Worm (Caenorhabditis elegans) whole organism, midembryonic: ENCODE data around the gene heh-1.

ENCODE experiments used
- flt-1 ChIP-seq: fragments of 200-800 bp; sonication (Bioruptor generic); IDR thresholded peaks from 2 replicates; pipeline ENCODE4 v1.3.6; 2022; ENCODE audit warnings: missing genetic modification characterization, missing compliant biosample characterization
- klf-2 ChIP-seq: fragments of 200-800 bp; sonication (Bioruptor generic); conservative IDR thresholded peaks from 2 replicates; pipeline ENCODE4 v1.3.6; 2022; ENCODE audit warnings: missing genetic modification reagents, missing genetic modification characterization, missing compliant biosample characterization

DNA sequence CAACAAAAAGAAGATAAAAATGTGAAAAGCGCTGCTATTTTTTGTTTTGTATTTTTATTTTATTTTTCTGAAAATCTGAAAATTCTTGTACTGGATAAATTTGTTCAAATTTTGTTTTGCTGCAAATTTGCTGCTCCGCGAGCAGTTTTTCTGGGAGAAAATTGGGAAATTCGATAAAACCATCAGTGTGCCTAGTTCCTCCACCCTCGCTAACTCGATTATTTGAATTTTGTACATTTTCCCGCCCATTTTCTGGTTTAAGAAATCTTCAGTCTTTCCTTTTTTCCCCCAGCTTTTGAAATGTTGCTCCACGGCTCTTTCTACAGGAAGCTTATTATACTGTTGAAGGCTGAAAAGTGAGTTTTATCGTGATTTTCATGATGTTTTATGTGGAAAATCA is 8.1 kb downstream of the heh-1 start, which contains the start of gene R148.8:
- TF ChIP-seq klf-2 (GFP tag; lab: Robert Waterston, UW) (no peak), flt-1 (GFP tag; lab: Robert Waterston, UW) (no peak)
